Worm (Caenorhabditis elegans) whole organism, young adult: ENCODE data around the gene spop-1.

Experiments used
- T07F8.4 ChIP-seq: sonication (generic microtip); optimal IDR thresholded peaks from 2 replicates; lab custom pipeline; 2016; ENCODE audit warnings: mild to moderate bottlenecking, missing genetic modification characterization, moderate library complexity, missing compliant biosample characterization
- ccch-3 ChIP-seq: fragments of 200-800 bp; sonication (Bioruptor generic); optimal IDR thresholded peaks from 2 replicates; lab custom pipeline; 2018; ENCODE audit warnings: mild to moderate bottlenecking, missing genetic modification characterization, missing compliant biosample characterization
- cebp-1 ChIP-seq, 2 experiments: fragments of 200-800 bp in 1 of 2; sonication (Bioruptor generic) in 1 of 2; sonication (generic microtip) in 1 of 2; IDR thresholded peaks in 1 of 2; optimal IDR thresholded peaks in 1 of 2; 2 replicates each; pipeline versions ENCODE4 v1.3.6 to Lab custom; 2017 to 2022; ENCODE audit warnings: missing compliant biosample characterization in 2 of 2, missing genetic modification characterization in 2 of 2, mild to moderate bottlenecking in 1 of 2, missing genetic modification reagents in 1 of 2, moderate library complexity in 1 of 2
- ceh-79 ChIP-seq: sonication (generic microtip); optimal IDR thresholded peaks from 2 replicates; lab custom pipeline; 2017; ENCODE audit warnings: mild to moderate bottlenecking, missing genetic modification characterization, missing compliant biosample characterization
- egl-44 ChIP-seq: fragments of 200-800 bp; sonication (Bioruptor generic); IDR thresholded peaks from 2 replicates; pipeline ENCODE4 v1.3.6; 2022; ENCODE audit warnings: missing genetic modification reagents, missing genetic modification characterization, missing compliant biosample characterization
- mes-4 ChIP-seq: sonication (generic microtip); optimal IDR thresholded peaks from 2 replicates; lab custom pipeline; 2016; ENCODE audit warnings: missing genotype, missing genetic modification characterization, missing compliant biosample characterization
- nhr-80 ChIP-seq: sonication (generic microtip); optimal IDR thresholded peaks from 2 replicates; lab custom pipeline; 2016; ENCODE audit warnings: missing genetic modification characterization, missing compliant biosample characterization
- ztf-22 ChIP-seq: fragments of 200-800 bp; sonication (Bioruptor generic); optimal IDR thresholded peaks from 2 replicates; lab custom pipeline; 2018; ENCODE audit warnings: mild to moderate bottlenecking, missing genetic modification characterization, moderate library complexity, missing compliant biosample characterization

spop-1 gene

ce11 chrIII:10049682-10050081 lies 48.2 kb downstream of the spop-1 start, which contains the start of gene T16G12.1:
T16G12.1 (minus strand) TSS chrIII:10049857.
- TF ChIP-seq ceh-79 (tag; lab: Kevin White, UChicago): no peak
- no peak for TF ChIP-seq cebp-1 (GFP tag; IDR thresholded peaks at IDR 0.05; lab: Robert Waterston, UW)
- TF ChIP-seq cebp-1 (tag; optimal IDR thresholded peaks at IDR 0.05; lab: Kevin White, UChicago): no peak
- no peak for TF ChIP-seq ccch-3
- no peak for TF ChIP-seq ztf-22 (GFP tag; lab: Kevin White, UChicago)
- no peak for TF ChIP-seq mes-4 (tag; lab: Kevin White, UChicago)
- peak; percentile 68 for TF ChIP-seq nhr-80 (tag; lab: Kevin White, UChicago)
- no peak for TF ChIP-seq T07F8.4 (tag; lab: Kevin White, UChicago)
- TF ChIP-seq egl-44 (GFP tag; lab: Robert Waterston, UW): no peak
- TF ChIP-seq, all 124 proteins: peak for 1
